Worm (Caenorhabditis elegans) whole organism, L4 larva: ENCODE measurements around the gene T04C12.9.

Experiments
- D1046.2 ChIP-seq: fragments of 200-800 bp; sonication (Bioruptor generic); IDR thresholded peaks from 2 replicates; pipeline ENCODE4 v1.3.6; 2022; ENCODE audit warnings: missing genetic modification characterization, missing compliant biosample characterization
- F37D6.2 ChIP-seq: sonication (generic microtip); optimal IDR thresholded peaks from 2 replicates; lab custom pipeline; 2016; ENCODE audit warnings: mild to moderate bottlenecking, missing genetic modification characterization, missing compliant biosample characterization
- F44E2.7 ChIP-seq: fragments of 200-800 bp; sonication (Bioruptor generic); IDR thresholded peaks from 2 replicates; pipeline ENCODE4 v2.1.2; 2022; ENCODE audit warnings: missing genetic modification characterization, missing compliant biosample characterization
- R02D3.7 ChIP-seq: fragments of 150-350 bp; sonication (generic microtip); optimal IDR thresholded peaks from 3 replicates; lab custom pipeline; 2014; ENCODE audit warnings: missing biosample characterization, missing genetic modification characterization
- T20F7.1 ChIP-seq: fragments of 200-800 bp; sonication (Bioruptor generic); optimal IDR thresholded peaks from 2 replicates; lab custom pipeline; 2018; ENCODE audit warnings: mild to moderate bottlenecking, missing genetic modification characterization, missing compliant biosample characterization
- T26A8.4 ChIP-seq: fragments of 200-800 bp; sonication (Bioruptor generic); IDR thresholded peaks from 2 replicates; pipeline ENCODE4 v1.3.6; 2022; ENCODE audit warnings: missing genetic modification characterization, missing compliant biosample characterization
- Y48G9A.11 ChIP-seq: fragments of 200-800 bp; sonication (Bioruptor generic); IDR thresholded peaks from 2 replicates; pipeline ENCODE4 v1.3.6; 2022; ENCODE audit warnings: missing genetic modification reagents, missing genetic modification characterization, missing compliant biosample characterization
- Y5F2A.4 ChIP-seq: fragments of 200-800 bp; sonication (Bioruptor generic); optimal IDR thresholded peaks from 2 replicates; lab custom pipeline; 2018; ENCODE audit warnings: mild to moderate bottlenecking, missing genetic modification characterization, missing compliant biosample characterization
- Y75B8A.6 ChIP-seq: fragments of 200-800 bp; sonication (Bioruptor generic); IDR thresholded peaks from 2 replicates; pipeline ENCODE4 v1.3.6; 2022; ENCODE audit warnings: missing genetic modification reagents, missing genetic modification characterization, missing compliant biosample characterization
- aha-1 ChIP-seq: fragments of 150-350 bp; peaks from one replicate; lab custom pipeline; 2014; ENCODE audit warnings: missing biosample characterization, missing genetic modification characterization
- ama-1 ChIP-seq: fragments of 150-350 bp; optimal IDR thresholded peaks from 2 replicates; lab custom pipeline; 2014; ENCODE audit warnings: inconsistent platforms, mixed read lengths
- attf-4 ChIP-seq: sonication (generic microtip); optimal IDR thresholded peaks from 3 replicates; lab custom pipeline; 2017; ENCODE audit warnings: missing biosample characterization, missing genetic modification characterization
- ceh-32 ChIP-seq: sonication (generic microtip); optimal IDR thresholded peaks from 2 replicates; lab custom pipeline; 2016; ENCODE audit warnings: mild to moderate bottlenecking, missing genetic modification characterization, missing compliant biosample characterization; ENCODE audit not compliant: poor library complexity
- ceh-62 ChIP-seq: sonication (generic microtip); optimal IDR thresholded peaks from 2 replicates; lab custom pipeline; 2017; ENCODE audit warnings: missing biosample characterization, missing genetic modification characterization
- daf-16 ChIP-seq, 3 experiments: sonication (generic microtip); optimal IDR thresholded peaks; 2 replicates each; lab custom pipeline; 2016 to 2017; ENCODE audit warnings: missing genetic modification characterization in 3 of 3, missing genetic modification reagents in 3 of 3, mild to moderate bottlenecking in 2 of 3, missing compliant biosample characterization in 2 of 3, missing biosample characterization in 1 of 3, moderate library complexity in 1 of 3
- daf-19 ChIP-seq: fragments of 200-800 bp; sonication (Bioruptor generic); conservative IDR thresholded peaks from 2 replicates; pipeline ENCODE4 v1.3.6; 2022; ENCODE audit warnings: missing genetic modification characterization, missing compliant biosample characterization
- dmd-9 ChIP-seq: fragments of 200-800 bp; sonication (Bioruptor generic); IDR thresholded peaks from 2 replicates; pipeline ENCODE4 v1.3.6; 2022; ENCODE audit warnings: missing genetic modification reagents, missing genetic modification characterization, missing compliant biosample characterization
- dve-1 ChIP-seq: sonication (generic microtip); optimal IDR thresholded peaks from 2 replicates; lab custom pipeline; 2017; ENCODE audit warnings: antibody characterized with exemption, mild to moderate bottlenecking, missing genetic modification characterization, missing compliant biosample characterization; ENCODE audit not compliant: insufficient read depth
- egl-27 ChIP-seq: sonication (generic microtip); optimal IDR thresholded peaks from 3 replicates; lab custom pipeline; 2017; ENCODE audit warnings: missing biosample characterization, missing genetic modification reagents, missing genetic modification characterization
- hlh-11 ChIP-seq: fragments of 200-800 bp; sonication (Bioruptor generic); optimal IDR thresholded peaks from 2 replicates; lab custom pipeline; 2018; ENCODE audit warnings: mild to moderate bottlenecking, missing genetic modification characterization, missing compliant biosample characterization
- jun-1 ChIP-seq: fragments of 150-350 bp; optimal IDR thresholded peaks from 2 replicates; lab custom pipeline; 2014; ENCODE audit warnings: missing biosample characterization, missing genetic modification reagents, missing genetic modification characterization
- lin-1 ChIP-seq: fragments of 200-800 bp; sonication (Bioruptor generic); IDR thresholded peaks from 2 replicates; pipeline ENCODE4 v1.3.6; 2022; ENCODE audit warnings: missing genetic modification reagents, missing genetic modification characterization, missing compliant biosample characterization
- lin-15B ChIP-seq: fragments of 150-350 bp; sonication (generic microtip); optimal IDR thresholded peaks from 3 replicates; lab custom pipeline; 2014; ENCODE audit warnings: missing biosample characterization, missing genetic modification characterization
- lin-29 ChIP-seq: fragments of 200-800 bp; sonication (Bioruptor generic); IDR thresholded peaks from 2 replicates; pipeline ENCODE4 v1.3.6; 2022; ENCODE audit warnings: missing genetic modification reagents, missing genetic modification characterization, missing compliant biosample characterization
- lin-38 ChIP-seq: fragments of 200-800 bp; sonication (Bioruptor generic); IDR thresholded peaks from 2 replicates; pipeline ENCODE4 v1.3.6; 2022; ENCODE audit warnings: missing genetic modification reagents, missing genetic modification characterization, missing compliant biosample characterization
- lin-39 ChIP-seq: fragments of 150-350 bp; optimal IDR thresholded peaks from 2 replicates; lab custom pipeline; 2014; ENCODE audit warnings: missing biosample characterization, missing genetic modification reagents, missing genetic modification characterization
- lsy-2 ChIP-seq, 2 experiments: fragments of 150-350 bp in 1 of 2; sonication (generic microtip) in 1 of 2; optimal IDR thresholded peaks; 2 replicates each; lab custom pipeline; 2014 to 2017; ENCODE audit warnings: missing biosample characterization in 2 of 2, missing genetic modification characterization in 2 of 2
- mdl-1 ChIP-seq, 2 experiments: fragments of 150-350 bp in 1 of 2; sonication (generic microtip) in 1 of 2; optimal IDR thresholded peaks; 2 replicates each; lab custom pipeline; 2014 to 2017; ENCODE audit warnings: missing biosample characterization in 2 of 2, missing genetic modification characterization in 2 of 2
- mep-1 ChIP-seq: fragments of 150-350 bp; sonication (generic microtip); optimal IDR thresholded peaks from 3 replicates; lab custom pipeline; 2014; ENCODE audit warnings: missing biosample characterization, missing genetic modification characterization
- mxl-2 ChIP-seq: fragments of 200-800 bp; sonication (Bioruptor generic); conservative IDR thresholded peaks from 2 replicates; pipeline ENCODE4 v1.3.6; 2022; ENCODE audit warnings: missing genetic modification reagents, missing genetic modification characterization, missing compliant biosample characterization
- mxl-3 ChIP-seq: fragments of 200-800 bp; sonication (Bioruptor generic); optimal IDR thresholded peaks from 2 replicates; lab custom pipeline; 2018; ENCODE audit warnings: mild to moderate bottlenecking, missing genetic modification characterization, missing compliant biosample characterization
- nhr-10 ChIP-seq: fragments of 150-350 bp; optimal IDR thresholded peaks from 2 replicates; lab custom pipeline; 2014; ENCODE audit warnings: missing biosample characterization, missing genetic modification characterization
- nhr-111 ChIP-seq: fragments of 200-800 bp; sonication (Bioruptor generic); optimal IDR thresholded peaks from 2 replicates; lab custom pipeline; 2018; ENCODE audit warnings: mild to moderate bottlenecking, missing genetic modification characterization, missing compliant biosample characterization
- nhr-237 ChIP-seq: sonication (generic microtip); optimal IDR thresholded peaks from 2 replicates; lab custom pipeline; 2017; ENCODE audit warnings: missing biosample characterization, missing genetic modification characterization
- nhr-6 ChIP-seq: fragments of 150-350 bp; optimal IDR thresholded peaks from 2 replicates; lab custom pipeline; 2014; ENCODE audit warnings: missing biosample characterization, missing genetic modification characterization
- saeg-2 ChIP-seq: fragments of 200-800 bp; sonication (Bioruptor generic); IDR thresholded peaks from 2 replicates; pipeline ENCODE4 v1.3.6; 2022; ENCODE audit warnings: missing genetic modification reagents, missing genetic modification characterization, missing compliant biosample characterization
- unc-130 ChIP-seq: sonication (generic microtip); optimal IDR thresholded peaks from 2 replicates; lab custom pipeline; 2016; ENCODE audit warnings: missing genetic modification reagents, missing genetic modification characterization, missing compliant biosample characterization
- unc-62 ChIP-seq, 3 experiments: fragments of 150-350 bp in 1 of 3; sonication (generic microtip); optimal IDR thresholded peaks in 2 of 3; peaks in 1 of 3; 1 replicate in 1 of 3; 2 replicates in 2 of 3; lab custom pipeline; 2014 to 2017; ENCODE audit warnings: missing biosample characterization in 3 of 3, missing genetic modification characterization in 3 of 3, missing genetic modification reagents in 3 of 3, missing genotype in 1 of 3
- vab-7 ChIP-seq: fragments of 200-800 bp; sonication (Bioruptor generic); IDR thresholded peaks from 2 replicates; pipeline ENCODE4 v1.3.6; 2022; ENCODE audit warnings: missing genetic modification reagents, missing genetic modification characterization, missing compliant biosample characterization
- zag-1 ChIP-seq: fragments of 150-350 bp; optimal IDR thresholded peaks from 2 replicates; lab custom pipeline; 2014; ENCODE audit warnings: missing biosample characterization, missing genetic modification characterization
- zip-2 ChIP-seq: fragments of 150-350 bp; optimal IDR thresholded peaks from 2 replicates; lab custom pipeline; 2014; ENCODE audit warnings: missing biosample characterization, missing genetic modification characterization
- ztf-7 ChIP-seq: fragments of 150-350 bp; optimal IDR thresholded peaks from 2 replicates; lab custom pipeline; 2014; ENCODE audit warnings: missing biosample characterization, missing genetic modification characterization

Gene T04C12.9

DNA sequence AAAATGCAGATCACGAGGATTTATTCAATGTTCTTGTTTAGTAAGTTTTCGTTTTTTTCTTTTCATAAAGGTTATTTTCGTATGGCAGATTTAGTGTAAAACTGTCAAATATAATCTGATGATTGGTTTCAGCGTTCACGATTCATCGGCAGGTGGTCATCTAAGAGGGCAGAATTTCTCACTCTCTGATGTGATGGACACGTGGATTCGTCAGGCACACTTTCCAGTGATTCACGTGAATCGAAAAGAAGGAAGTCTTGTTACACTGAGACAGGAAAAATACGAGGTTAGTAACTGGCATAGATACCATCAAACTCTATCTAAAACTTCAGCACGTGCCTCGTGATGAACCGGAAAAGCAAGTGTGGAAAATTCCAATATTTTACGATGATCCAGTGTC lies 31.7 kb upstream of the T04C12.9 start (continued):
- TF ChIP-seq ceh-32 (tag; lab: Kevin White, UChicago) (no peak), mxl-3 (GFP tag; lab: Kevin White, UChicago) (peak; percentile 73), zip-2 (tag; lab: Kevin White, UChicago) (no peak), ama-1 (lab: Kevin White, UChicago) (no peak), vab-7 (no peak), egl-27 (no peak), R02D3.7 (tag; lab: Kevin White, UChicago) (no peak), mdl-1 (tag; optimal IDR thresholded peaks at IDR 0.05; lab: Kevin White, UChicago) (peak in 1 of 2 experiments; percentile 26), ceh-62 (no peak), lin-38 (GFP tag; lab: Robert Waterston, UW) (no peak), T26A8.4 (GFP tag; lab: Robert Waterston, UW) (0 out of 2 replicates have a peak, but pooled peaks have one; percentile 26), hlh-11 (tag; lab: Kevin White, UChicago) (peak; percentile 34), unc-130 (GFP tag; lab: Kevin White, UChicago) (no peak), unc-62 (GFP tag; optimal IDR thresholded peaks at IDR 0.05 in 1 of 2; lab: Kevin White, UChicago) (peak in 1 of 2 experiments; percentile 73), unc-62 (tag; optimal IDR thresholded peaks at IDR 0.05; lab: Kevin White, UChicago) (no peak), jun-1 (tag; lab: Kevin White, UChicago) (no peak), lin-29 (GFP tag; lab: Robert Waterston, UW) (no peak), F37D6.2 (tag; lab: Kevin White, UChicago) (no peak), Y75B8A.6 (GFP tag; lab: Robert Waterston, UW) (no peak), dmd-9 (GFP tag; lab: Robert Waterston, UW) (no peak), lin-1 (GFP tag; lab: Robert Waterston, UW) (no peak), lin-15B (tag; lab: Kevin White, UChicago) (no peak), nhr-6 (tag; lab: Kevin White, UChicago) (peak; percentile 26), daf-16 (GFP tag; optimal IDR thresholded peaks at IDR 0.05; lab: Kevin White, UChicago) (no peak), daf-16 (tag; optimal IDR thresholded peaks at IDR 0.05; lab: Kevin White, UChicago) (no peak), mxl-2 (GFP tag; lab: Robert Waterston, UW) (peak; percentile 83), zag-1 (tag; lab: Kevin White, UChicago) (no peak), F44E2.7 (GFP tag; lab: Robert Waterston, UW) (no peak), dve-1 (tag; lab: Kevin White, UChicago) (peak; percentile 18), mep-1 (tag; lab: Kevin White, UChicago) (no peak)

DNA sequence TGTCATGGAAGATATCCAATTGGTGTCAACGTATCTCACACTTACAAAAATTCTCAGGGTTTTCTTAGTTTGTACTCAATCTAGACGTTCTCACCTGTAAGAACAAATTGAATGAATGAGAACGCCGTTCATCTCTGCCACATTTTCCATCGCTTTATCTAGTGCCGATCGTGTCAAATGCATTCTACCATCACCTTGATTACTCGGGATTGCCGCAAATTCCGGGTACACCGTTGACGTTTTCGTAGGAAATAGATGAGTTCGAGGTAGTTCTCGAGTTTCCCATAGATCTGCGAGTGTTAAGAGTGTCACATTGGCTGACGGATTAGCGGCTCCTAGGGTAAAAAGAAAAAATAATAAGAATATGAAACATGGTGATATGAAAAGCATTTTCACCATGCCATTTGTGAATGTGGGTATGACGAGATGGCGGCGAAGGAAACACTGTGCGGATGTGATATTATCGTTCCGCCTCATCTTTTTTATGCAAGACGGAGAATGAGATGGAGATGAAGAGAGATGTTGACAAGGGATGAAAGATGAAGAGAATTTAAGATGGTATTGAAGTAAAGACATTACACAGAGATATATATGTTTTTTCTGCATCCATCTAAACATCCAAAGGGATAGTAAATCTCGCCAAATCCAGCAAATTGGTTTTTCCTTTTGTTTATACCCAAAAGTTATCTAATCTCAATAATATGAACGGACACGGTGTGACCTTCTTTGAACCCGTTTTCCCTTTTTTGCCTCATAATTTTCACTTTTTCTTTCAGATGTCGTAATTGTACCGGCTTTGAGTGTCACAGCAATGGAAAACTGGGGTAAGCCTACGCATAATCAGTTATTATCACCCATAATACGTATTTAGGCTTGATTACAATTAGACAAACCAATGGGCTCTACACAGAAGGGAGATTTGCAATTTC lies 30.4 kb upstream of the T04C12.9 start, which contains the start of gene lact-8:
lact-8 (minus strand) TSS at position 445 of the 929 bp plus-strand sequence.
- TF ChIP-seq lsy-2 (tag; optimal IDR thresholded peaks at IDR 0.05; lab: Kevin White, UChicago) (no peak), D1046.2 (GFP tag; lab: Robert Waterston, UW) (no peak), aha-1 (tag; lab: Kevin White, UChicago) (peak; percentile 71)
- TF ChIP-seq, all 104 proteins: peak for 1

DNA sequence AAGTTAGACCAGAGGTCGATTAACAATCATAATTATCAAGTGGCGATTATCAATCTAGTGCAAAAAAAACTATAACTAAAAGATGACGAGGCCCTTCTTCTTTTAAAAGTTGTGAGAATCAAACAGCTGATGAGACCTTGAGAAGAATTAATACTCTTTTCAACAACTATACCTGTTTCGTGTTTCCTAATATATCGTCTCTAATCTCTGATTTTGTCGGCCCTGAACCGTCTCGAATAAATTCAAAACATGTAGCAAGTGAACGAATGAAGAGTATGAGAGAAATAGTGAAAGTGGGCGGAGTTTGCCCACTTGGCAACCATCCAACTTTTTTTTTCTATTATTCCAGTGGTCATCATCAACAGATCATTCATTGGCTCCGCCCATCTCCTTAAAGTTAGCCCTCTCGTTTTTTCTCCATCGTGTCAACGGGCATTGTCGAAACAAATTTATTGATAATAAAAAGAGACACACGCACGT lies 24.5 kb upstream of the T04C12.9 start, which contains the start of gene Y42A5A.1:
Y42A5A.1 (plus strand) TSS at position 430 of the 480 bp plus-strand sequence.
- TF ChIP-seq zip-2 (tag; lab: Kevin White, UChicago), result no peak
- TF ChIP-seq nhr-111 (GFP tag; lab: Kevin White, UChicago), result no peak
- TF ChIP-seq dve-1 (tag; lab: Kevin White, UChicago), result no peak
- no peak for TF ChIP-seq Y75B8A.6 (GFP tag; lab: Robert Waterston, UW)
- TF ChIP-seq hlh-11 (tag; lab: Kevin White, UChicago), result no peak
- no peak for TF ChIP-seq nhr-10
- TF ChIP-seq ztf-7 (tag; lab: Kevin White, UChicago), result no peak
- TF ChIP-seq egl-27, result no peak
- no peak for TF ChIP-seq saeg-2 (GFP tag; lab: Robert Waterston, UW)
- TF ChIP-seq nhr-237 (tag; lab: Kevin White, UChicago), result no peak
- no peak for TF ChIP-seq daf-19 (GFP tag; lab: Robert Waterston, UW)
- TF ChIP-seq Y5F2A.4 (GFP tag; lab: Kevin White, UChicago), result no peak
- TF ChIP-seq attf-4, result no peak
- TF ChIP-seq mxl-2 (GFP tag; lab: Robert Waterston, UW), result no peak
- TF ChIP-seq lin-1 (GFP tag; lab: Robert Waterston, UW), result no peak
- no peak for TF ChIP-seq Y48G9A.11
- no peak for TF ChIP-seq lin-39 (tag; lab: Kevin White, UChicago)
- no peak for TF ChIP-seq T20F7.1 (GFP tag; lab: Kevin White, UChicago)
- no peak for TF ChIP-seq nhr-6 (tag; lab: Kevin White, UChicago)
